Worm (Caenorhabditis elegans) whole organism, dauer: ENCODE measurements around the gene him-3.

Experiments used
- unc-62 ChIP-seq: sonication (generic microtip); optimal IDR thresholded peaks from 2 replicates; lab custom pipeline; 2017; ENCODE audit warnings: missing biosample characterization, missing genetic modification reagents, missing genetic modification characterization

The him-3 gene

ce11 chrIV:6977089-6977558, at the start of gene him-3, which contains the start of gene pgl-1:
Gene him-3 (plus strand): TSS chrIV:6977508.
Gene pgl-1 (minus strand): TSS chrIV:6977318.
- no peak for TF ChIP-seq unc-62 (GFP tag; lab: Kevin White, UChicago)

ce11 chrIV:6928417-6928816, 48.9 kb upstream of the him-3 start, which contains the start of gene cest-6:
Gene cest-6 (minus strand): TSS chrIV:6928517.
- TF ChIP-seq unc-62 (GFP tag; lab: Kevin White, UChicago): no peak

ce11 chrIV:6937548-6937947, 39.8 kb upstream of the him-3 start, which contains the start of gene npr-12:
Gene npr-12 (minus strand): TSS chrIV:6937648.
- TF ChIP-seq unc-62 (GFP tag; lab: Kevin White, UChicago): no peak

ce11 chrIV:6941101-6941500, 36.2 kb upstream of the him-3 start:
- TF ChIP-seq unc-62 (GFP tag; lab: Kevin White, UChicago): no peak

- no peak for TF ChIP-seq unc-62 (GFP tag; lab: Kevin White, UChicago)
Measured at ce11 chrIV:6946832-6947231, 30.5 kb upstream of the him-3 start.

- no peak for TF ChIP-seq unc-62 (GFP tag; lab: Kevin White, UChicago)
Measured at ce11 chrIV:6951259-6951658, 26.0 kb upstream of the him-3 start.

ce11 chrIV:6954682-6955081, 22.6 kb upstream of the him-3 start:
- no peak for TF ChIP-seq unc-62 (GFP tag; lab: Kevin White, UChicago)

ce11 chrIV:6956668-6957067, 20.6 kb upstream of the him-3 start:
- no peak for TF ChIP-seq unc-62 (GFP tag; lab: Kevin White, UChicago)

ce11 chrIV:6957341-6957740, 20.0 kb upstream of the him-3 start, which contains the start of gene jnk-1:
Gene jnk-1 (plus strand): TSS chrIV:6957641.
- no peak for TF ChIP-seq unc-62 (GFP tag; lab: Kevin White, UChicago)

ce11 chrIV:6958696-6959095, 18.6 kb upstream of the him-3 start:
- no peak for TF ChIP-seq unc-62 (GFP tag; lab: Kevin White, UChicago)

ce11 chrIV:6959483-6959882, 17.8 kb upstream of the him-3 start:
- no peak for TF ChIP-seq unc-62 (GFP tag; lab: Kevin White, UChicago)

- no peak for TF ChIP-seq unc-62 (GFP tag; lab: Kevin White, UChicago)
Measured at ce11 chrIV:6964508-6964907, 12.8 kb upstream of the him-3 start, which contains the start of gene B0478.3. Gene B0478.3 (minus strand): TSS chrIV:6964608.

- TF ChIP-seq unc-62 (GFP tag; lab: Kevin White, UChicago): no peak
Measured at ce11 chrIV:6965192-6965591, 12.1 kb upstream of the him-3 start, which contains the start of gene ZK381.2. Gene ZK381.2 (plus strand): TSS chrIV:6965492.

- TF ChIP-seq unc-62 (GFP tag; lab: Kevin White, UChicago): no peak
Measured at ce11 chrIV:6970271-6970670, 7.0 kb upstream of the him-3 start, which contains the start of gene ZK381.8. Gene ZK381.8 (minus strand): TSS chrIV:6970371.

- no peak for TF ChIP-seq unc-62 (GFP tag; lab: Kevin White, UChicago)
Measured at ce11 chrIV:6971213-6971612, 6.1 kb upstream of the him-3 start, which contains the start of gene ZK381.62. Gene ZK381.62 (minus strand): TSS chrIV:6971313.

- no peak for TF ChIP-seq unc-62 (GFP tag; lab: Kevin White, UChicago)
Measured at ce11 chrIV:6972427-6972826, 4.9 kb upstream of the him-3 start, which contains the start of gene nhr-249. Gene nhr-249 (minus strand): TSS chrIV:6972527.
